Fruit fly (Drosophila melanogaster) whole organism, embryonic: ENCODE results near the gene hob.
A peak's percentile ranks its signal among the peaks of the same experiment; 100 is the strongest.

ENCODE experiments used
- CG10267 ChIP-seq: fragments of 200-800 bp; sonication (Bioruptor generic); optimal IDR thresholded peaks from 2 replicates; lab custom pipeline; 2018; ENCODE audit warnings: missing biosample characterization, mild to moderate bottlenecking, missing genetic modification characterization, moderate library complexity
- CG10321 ChIP-seq: fragments of 200-800 bp; sonication (Bioruptor generic); IDR thresholded peaks from 2 replicates; pipeline ENCODE4 v1.3.6; 2022; ENCODE audit warnings: missing biosample characterization, missing genetic modification characterization
- CG10959 ChIP-seq: fragments of 200-800 bp; sonication (Bioruptor generic); IDR thresholded peaks from 2 replicates; pipeline ENCODE4 v1.3.6; 2022; ENCODE audit warnings: missing biosample characterization, missing genetic modification characterization
- CG11398 ChIP-seq: fragments of 200-800 bp; sonication (Bioruptor generic); optimal IDR thresholded peaks from 2 replicates; lab custom pipeline; 2016; ENCODE audit warnings: missing biosample characterization, missing genetic modification characterization
- CG11560 ChIP-seq: fragments of 200-800 bp; sonication (Bioruptor generic); IDR thresholded peaks from 3 replicates; pipeline ENCODE4 v1.3.6; 2022; ENCODE audit warnings: missing biosample characterization, missing genetic modification characterization
- CG12236 ChIP-seq: fragments of 200-800 bp; sonication (Bioruptor generic); optimal IDR thresholded peaks from 2 replicates; lab custom pipeline; 2016; ENCODE audit warnings: missing biosample characterization, missing genetic modification characterization
- CG13287 ChIP-seq: fragments of 200-800 bp; sonication (Bioruptor generic); IDR thresholded peaks from 2 replicates; pipeline ENCODE4 v1.3.6; 2022; ENCODE audit warnings: missing biosample characterization, missing genetic modification characterization; ENCODE audit not compliant: partially characterized antibody
- CG13894 ChIP-seq: fragments of 200-800 bp; sonication (Bioruptor generic); optimal IDR thresholded peaks from 3 replicates; lab custom pipeline; 2018; ENCODE audit warnings: missing biosample characterization, mild to moderate bottlenecking, missing genetic modification characterization, moderate library complexity
- CG14050 ChIP-seq: fragments of 200-800 bp; sonication (Bioruptor generic); IDR thresholded peaks from 3 replicates; pipeline ENCODE4 v1.3.6; 2022; ENCODE audit warnings: missing biosample characterization, missing genetic modification characterization
- CG15011 ChIP-seq: fragments of 200-800 bp; sonication (Bioruptor generic); optimal IDR thresholded peaks from 3 replicates; lab custom pipeline; 2018; ENCODE audit warnings: missing biosample characterization, mild to moderate bottlenecking, missing genetic modification characterization
- CG16815 ChIP-seq: fragments of 200-800 bp; sonication (Bioruptor generic); optimal IDR thresholded peaks from 3 replicates; lab custom pipeline; 2017; ENCODE audit warnings: missing biosample characterization, mild to moderate bottlenecking, missing genetic modification characterization
- CG17912 ChIP-seq: fragments of 200-800 bp; sonication (Bioruptor generic); optimal IDR thresholded peaks from 2 replicates; lab custom pipeline; 2018; ENCODE audit warnings: missing biosample characterization, mild to moderate bottlenecking, missing genetic modification characterization
- CG2202 ChIP-seq: fragments of 200-800 bp; sonication (Bioruptor generic); optimal IDR thresholded peaks from 2 replicates; lab custom pipeline; 2018; ENCODE audit warnings: missing biosample characterization, mild to moderate bottlenecking, missing genetic modification characterization
- CG30020 ChIP-seq: fragments of 200-800 bp; optimal IDR thresholded peaks from 2 replicates; lab custom pipeline; 2019; ENCODE audit warnings: missing biosample characterization, mild to moderate bottlenecking, missing genetic modification characterization, moderate library complexity
- CG33557 ChIP-seq: fragments of 200-800 bp; sonication (Bioruptor generic); optimal IDR thresholded peaks from 2 replicates; lab custom pipeline; 2019; ENCODE audit warnings: missing biosample characterization, mild to moderate bottlenecking, missing genetic modification characterization, moderate library complexity
- CG34224 ChIP-seq: fragments of 200-800 bp; sonication (Bioruptor generic); IDR thresholded peaks from 3 replicates; pipeline ENCODE4 v1.3.6; 2022; ENCODE audit warnings: missing biosample characterization, missing genetic modification characterization; ENCODE audit not compliant: partially characterized antibody
- CG4328 ChIP-seq: fragments of 200-800 bp; sonication (Bioruptor generic); optimal IDR thresholded peaks from 3 replicates; lab custom pipeline; 2017; ENCODE audit warnings: missing biosample characterization, missing genetic modification reagents, missing genetic modification characterization
- CG4424 ChIP-seq: fragments of 200-800 bp; sonication (Bioruptor generic); optimal IDR thresholded peaks from 3 replicates; lab custom pipeline; 2016; ENCODE audit warnings: missing biosample characterization, missing genetic modification characterization
- CG4617 ChIP-seq: fragments of 200-800 bp; sonication (Bioruptor generic); optimal IDR thresholded peaks from 3 replicates; lab custom pipeline; 2016; ENCODE audit warnings: missing biosample characterization, missing genetic modification characterization, borderline replicate concordance
- CG4820 ChIP-seq: fragments of 200-800 bp; sonication (Bioruptor generic); optimal IDR thresholded peaks from 3 replicates; lab custom pipeline; 2016; ENCODE audit warnings: missing biosample characterization, missing genetic modification characterization
- CG8388 ChIP-seq: fragments of 200-800 bp; sonication (Bioruptor generic); optimal IDR thresholded peaks from 2 replicates; lab custom pipeline; 2019; ENCODE audit warnings: missing biosample characterization, mild to moderate bottlenecking, missing genetic modification characterization, moderate library complexity
- CG9609 ChIP-seq: fragments of 200-800 bp; sonication (Bioruptor generic); optimal IDR thresholded peaks from 3 replicates; lab custom pipeline; 2016; ENCODE audit warnings: missing biosample characterization, missing genetic modification characterization
- CoRest ChIP-seq: fragments of 200-800 bp; sonication (Bioruptor generic); optimal IDR thresholded peaks from 3 replicates; lab custom pipeline; 2018; ENCODE audit warnings: missing biosample characterization, mild to moderate bottlenecking, missing genetic modification characterization, moderate library complexity
- Dek ChIP-seq: fragments of 200-800 bp; sonication (Bioruptor generic); optimal IDR thresholded peaks from 3 replicates; lab custom pipeline; 2019; ENCODE audit warnings: missing biosample characterization, mild to moderate bottlenecking, missing genetic modification characterization, moderate library complexity
- Drgx ChIP-seq: fragments of 200-800 bp; sonication (Bioruptor generic); IDR thresholded peaks from 2 replicates; pipeline ENCODE4 v1.3.6; 2022; ENCODE audit warnings: missing biosample characterization, missing genetic modification characterization
- HLHmδ ChIP-seq: fragments of 200-800 bp; sonication (Bioruptor generic); optimal IDR thresholded peaks from 2 replicates; lab custom pipeline; 2018; ENCODE audit warnings: missing biosample characterization, mild to moderate bottlenecking, missing genetic modification characterization, moderate library complexity
- MESR4 ChIP-seq: fragments of 200-800 bp; sonication (Bioruptor generic); optimal IDR thresholded peaks from 2 replicates; lab custom pipeline; 2018; ENCODE audit warnings: missing biosample characterization, mild to moderate bottlenecking, missing genetic modification characterization, moderate library complexity
- MTF-1 ChIP-seq: fragments of 200-800 bp; sonication (Bioruptor generic); optimal IDR thresholded peaks from 2 replicates; lab custom pipeline; 2018; ENCODE audit warnings: missing biosample characterization, mild to moderate bottlenecking, missing genetic modification characterization, borderline replicate concordance
- Meics ChIP-seq: fragments of 200-800 bp; sonication (Bioruptor generic); optimal IDR thresholded peaks from 2 replicates; lab custom pipeline; 2017; ENCODE audit warnings: missing biosample characterization, mild to moderate bottlenecking, missing genetic modification characterization
- NC2β ChIP-seq: fragments of 200-800 bp; sonication (Bioruptor generic); optimal IDR thresholded peaks from 2 replicates; lab custom pipeline; 2016; ENCODE audit warnings: missing biosample characterization, missing genetic modification characterization
- Neu2 ChIP-seq: fragments of 200-800 bp; sonication (Bioruptor generic); optimal IDR thresholded peaks from 3 replicates; lab custom pipeline; 2016; ENCODE audit warnings: missing biosample characterization, missing genetic modification characterization, borderline replicate concordance
- Pdp1 ChIP-seq, 2 experiments: fragments of 200-800 bp; sonication (Bioruptor generic); optimal IDR thresholded peaks; 3 replicates each; lab custom pipeline; 2016; ENCODE audit warnings: missing biosample characterization in 2 of 2, missing genetic modification characterization in 2 of 2, mild to moderate bottlenecking in 1 of 2, moderate library complexity in 1 of 2
- Scr ChIP-seq: fragments of 200-800 bp; sonication (Bioruptor generic); IDR thresholded peaks from 2 replicates; pipeline ENCODE4 v1.3.6; 2022; ENCODE audit warnings: missing biosample characterization, missing genetic modification characterization; ENCODE audit not compliant: partially characterized antibody
- Taf1 ChIP-seq: fragments of 200-800 bp; sonication (Bioruptor generic); IDR thresholded peaks from 2 replicates; pipeline ENCODE4 v1.3.6; 2022; ENCODE audit warnings: missing biosample characterization, missing genetic modification characterization
- caup ChIP-seq: fragments of 200-800 bp; sonication (Bioruptor generic); optimal IDR thresholded peaks from 3 replicates; lab custom pipeline; 2017; ENCODE audit warnings: missing biosample characterization, mild to moderate bottlenecking, missing genetic modification characterization, moderate library complexity; ENCODE audit not compliant: severe bottlenecking
- dm ChIP-seq: fragments of 200-800 bp; sonication (Bioruptor generic); optimal IDR thresholded peaks from 3 replicates; lab custom pipeline; 2016; ENCODE audit warnings: missing biosample characterization, missing genetic modification characterization
- dysf ChIP-seq: fragments of 200-800 bp; sonication (Bioruptor generic); IDR thresholded peaks from 3 replicates; pipeline ENCODE4 v1.3.6; 2022; ENCODE audit warnings: missing biosample characterization, missing genetic modification characterization
- fd3F ChIP-seq: fragments of 200-800 bp; sonication (Bioruptor generic); optimal IDR thresholded peaks from 2 replicates; lab custom pipeline; 2018; ENCODE audit warnings: missing biosample characterization, mild to moderate bottlenecking, missing genetic modification characterization, moderate library complexity
- fru ChIP-seq: fragments of >200 bp; optimal IDR thresholded peaks from 2 replicates; lab custom pipeline; 2017
- lab ChIP-seq: fragments of 200-800 bp; sonication (Bioruptor generic); optimal IDR thresholded peaks from 3 replicates; lab custom pipeline; 2017; ENCODE audit warnings: missing biosample characterization, missing genetic modification characterization, mild to moderate bottlenecking, moderate library complexity, missing genetic modification reagents
- lmd ChIP-seq: fragments of 200-800 bp; sonication (Bioruptor generic); IDR thresholded peaks from 2 replicates; pipeline ENCODE4 v1.3.6; 2022; ENCODE audit warnings: missing biosample characterization, missing genetic modification characterization
- mam ChIP-seq: fragments of 200-800 bp; sonication (Bioruptor generic); optimal IDR thresholded peaks from 3 replicates; lab custom pipeline; 2016; ENCODE audit warnings: missing biosample characterization, missing genetic modification characterization
- schlank ChIP-seq: fragments of 200-800 bp; sonication (Bioruptor generic); optimal IDR thresholded peaks from 2 replicates; lab custom pipeline; 2018; ENCODE audit warnings: missing biosample characterization, mild to moderate bottlenecking, missing genetic modification characterization
- seq ChIP-seq: fragments of 200-800 bp; sonication (Bioruptor generic); IDR thresholded peaks from 2 replicates; pipeline ENCODE4 v1.3.6; 2022; ENCODE audit warnings: missing biosample characterization, missing genetic modification characterization
- so ChIP-seq: fragments of 200-800 bp; sonication (Bioruptor generic); IDR thresholded peaks from 3 replicates; pipeline ENCODE4 v1.3.6; 2022; ENCODE audit warnings: missing biosample characterization, missing genetic modification characterization
- tio ChIP-seq: fragments of 200-800 bp; sonication (Bioruptor generic); optimal IDR thresholded peaks from 2 replicates; lab custom pipeline; 2017; ENCODE audit warnings: missing biosample characterization, missing genetic modification characterization, inconsistent platforms
- wek ChIP-seq: fragments of 200-800 bp; sonication (Bioruptor generic); optimal IDR thresholded peaks from 3 replicates; lab custom pipeline; 2018; ENCODE audit warnings: missing biosample characterization, mild to moderate bottlenecking, missing genetic modification characterization, moderate library complexity
- wor ChIP-seq: fragments of 200-800 bp; sonication (Bioruptor generic); IDR thresholded peaks from 2 replicates; pipeline ENCODE4 v1.3.6; 2022; ENCODE audit warnings: missing biosample characterization, missing genetic modification characterization

hob gene

dm6 chr3L:3222643-3223389 lies 4.1 kb upstream of the hob start, which contains the start of the genes RpL28 and eIF1 (continued):
- TF ChIP-seq NC2β (GFP tag; lab: Kevin White, UChicago), result peak; percentile 98
- TF ChIP-seq Drgx, result no peak
- TF ChIP-seq CG13287 (GFP tag; lab: Robert Waterston, UW), result peak; percentile 78
- peak; percentile 63 for TF ChIP-seq wor (GFP tag; lab: Robert Waterston, UW)
- peak; percentile 69; the same call in 2 of the 3 replicates for TF ChIP-seq CG34224 (GFP tag; lab: Robert Waterston, UW)
- peak; percentile 78 for TF ChIP-seq CG16815 (GFP tag; lab: Kevin White, UChicago)
- TF ChIP-seq wek (GFP tag; lab: Kevin White, UChicago), result peak; percentile 90
- peak; percentile 61; the same call in 1 of the 2 replicates for TF ChIP-seq seq (GFP tag; lab: Robert Waterston, UW)
- peak; percentile 98 for TF ChIP-seq MTF-1
- peak; percentile 84 for TF ChIP-seq CG13894 (tag; lab: Kevin White, UChicago)
- TF ChIP-seq CG10267 (tag; lab: Kevin White, UChicago), result peak; percentile 86
- TF ChIP-seq CG11398 (GFP tag; lab: Kevin White, UChicago), result peak; percentile 92
- TF ChIP-seq CG2202 (tag; lab: Kevin White, UChicago), result peak; percentile 85
- TF ChIP-seq fru, result no peak
- TF ChIP-seq CG4820 (GFP tag; lab: Kevin White, UChicago), result peak; percentile 82
- peak; percentile 96 for TF ChIP-seq Meics (GFP tag; lab: Kevin White, UChicago)
- peak; percentile 85 for TF ChIP-seq CG14050 (GFP tag; lab: Robert Waterston, UW)
- peak; percentile 82 for TF ChIP-seq lmd (GFP tag; lab: Robert Waterston, UW)
- TF ChIP-seq so (GFP tag; lab: Robert Waterston, UW), result peak; percentile 78
- peak; percentile 92 for TF ChIP-seq CG4328
- TF ChIP-seq Neu2, result peak; percentile 22
- TF ChIP-seq CG8388 (GFP tag; lab: Kevin White, UChicago), result peak; percentile 80
- TF ChIP-seq CoRest (tag; lab: Kevin White, UChicago), result peak; percentile 88
- TF ChIP-seq CG17912 (GFP tag; lab: Kevin White, UChicago), result peak; percentile 91
- TF ChIP-seq Taf1 (GFP tag; lab: Robert Waterston, UW), result peak; percentile 45; the same call in 1 of the 2 replicates
- peak; percentile 98 for TF ChIP-seq caup (GFP tag; lab: Kevin White, UChicago)
- no peak for TF ChIP-seq tio (GFP tag; lab: Kevin White, UChicago)
- peak; percentile 93 for TF ChIP-seq CG4424
- peak; percentile 98 for TF ChIP-seq MESR4 (GFP tag; lab: Kevin White, UChicago)
- peak; percentile 60 for TF ChIP-seq lab (GFP tag; lab: Kevin White, UChicago)
- TF ChIP-seq Scr, result peak; percentile 88
- TF ChIP-seq CG11560 (tag; lab: Robert Waterston, UW), result peak; percentile 71; the same call in 2 of the 3 replicates
- TF ChIP-seq mam (GFP tag; lab: Kevin White, UChicago), result peak; percentile 82
- peak; percentile 85 for TF ChIP-seq CG30020 (tag; lab: Kevin White, UChicago)
- peak; percentile 99 for TF ChIP-seq HLHmδ
- peak; percentile 87 for TF ChIP-seq fd3F (GFP tag; lab: Kevin White, UChicago)
- TF ChIP-seq CG10959, result peak; percentile 78
- TF ChIP-seq CG12236 (GFP tag; lab: Kevin White, UChicago), result peak; percentile 85
- TF ChIP-seq dysf (GFP tag; lab: Robert Waterston, UW), result peak; percentile 84; the same call in 2 of the 3 replicates
- TF ChIP-seq CG15011, result peak; percentile 93
- peak; percentile 90 for TF ChIP-seq CG33557 (GFP tag; lab: Kevin White, UChicago)
- peak; percentile 78 to 88 for TF ChIP-seq Pdp1 (GFP tag; optimal IDR thresholded peaks at IDR 0.05; lab: Kevin White, UChicago)
- peak; percentile 88 for TF ChIP-seq CG4617 (GFP tag; lab: Kevin White, UChicago)
- TF ChIP-seq Dek (tag; lab: Kevin White, UChicago), result peak; percentile 76
- peak; percentile 89 for TF ChIP-seq CG9609
- peak; percentile 94 for TF ChIP-seq schlank (tag; lab: Kevin White, UChicago)
- TF ChIP-seq CG10321, result peak; percentile 73
- peak; percentile 96 for TF ChIP-seq dm (GFP tag; lab: Kevin White, UChicago)
